Worm (Caenorhabditis elegans) whole organism, young adult: ENCODE data around the gene C30G7.4.

Source experiments
- B0336.3 ChIP-seq: fragments of 200-800 bp; sonication (Bioruptor generic); IDR thresholded peaks from 2 replicates; pipeline ENCODE4 v1.3.6; 2022; ENCODE audit warnings: missing genetic modification characterization, missing compliant biosample characterization
- D2030.7 ChIP-seq: fragments of 200-800 bp; sonication (Bioruptor generic); IDR thresholded peaks from 2 replicates; pipeline ENCODE4 v1.3.6; 2022; ENCODE audit warnings: missing genetic modification reagents, missing genetic modification characterization, missing compliant biosample characterization
- F10E7.11 ChIP-seq: sonication (generic microtip); optimal IDR thresholded peaks from 2 replicates; lab custom pipeline; 2017; ENCODE audit warnings: mild to moderate bottlenecking, missing genetic modification characterization, moderate library complexity, missing compliant biosample characterization
- F33H1.4 ChIP-seq: fragments of 200-800 bp; sonication (Bioruptor generic); IDR thresholded peaks from 2 replicates; pipeline ENCODE4 v1.3.6; 2022; ENCODE audit warnings: missing genetic modification reagents, missing genetic modification characterization, missing compliant biosample characterization
- F39B2.1 ChIP-seq: fragments of 200-800 bp; sonication (Bioruptor generic); IDR thresholded peaks from 2 replicates; pipeline ENCODE4 v1.3.6; 2022; ENCODE audit warnings: missing genetic modification reagents, missing genetic modification characterization, missing compliant biosample characterization
- F52B5.7 ChIP-seq: sonication (generic microtip); optimal IDR thresholded peaks from 2 replicates; lab custom pipeline; 2016; ENCODE audit warnings: mild to moderate bottlenecking, missing genetic modification characterization, missing compliant biosample characterization
- F55B11.4 ChIP-seq: sonication (generic microtip); optimal IDR thresholded peaks from 2 replicates; lab custom pipeline; 2016; ENCODE audit warnings: missing compliant biosample characterization, missing genetic modification characterization, borderline replicate concordance; ENCODE audit not compliant: insufficient read depth
- T26A5.8 ChIP-seq: sonication (generic microtip); optimal IDR thresholded peaks from 2 replicates; lab custom pipeline; 2016; ENCODE audit warnings: missing genetic modification characterization, missing compliant biosample characterization
- Y56A3A.18 ChIP-seq: fragments of 200-800 bp; sonication (Bioruptor generic); IDR thresholded peaks from 2 replicates; pipeline ENCODE4 v1.3.6; 2022; ENCODE audit warnings: missing genetic modification reagents, missing genetic modification characterization, missing compliant biosample characterization
- Y95B8A.8 ChIP-seq: fragments of 200-800 bp; sonication (Bioruptor generic); IDR thresholded peaks from 2 replicates; pipeline ENCODE4 v1.3.6; 2022; ENCODE audit warnings: missing genetic modification reagents, missing genetic modification characterization, missing compliant biosample characterization
- akir-1 ChIP-seq: fragments of 200-800 bp; sonication (Bioruptor generic); optimal IDR thresholded peaks from 2 replicates; lab custom pipeline; 2018; ENCODE audit warnings: mild to moderate bottlenecking, missing genetic modification characterization, moderate library complexity, missing compliant biosample characterization
- ama-1 ChIP-seq, 3 experiments: fragments of 150-350 bp in 1 of 3; sonication (generic microtip) in 2 of 3; optimal IDR thresholded peaks; 2 replicates each; lab custom pipeline; 2014 to 2018; ENCODE audit warnings: missing biosample characterization in 2 of 3, missing genetic modification characterization in 2 of 3, missing genetic modification reagents in 2 of 3
- attf-3 ChIP-seq: fragments of 200-800 bp; sonication (Bioruptor generic); conservative IDR thresholded peaks from 2 replicates; pipeline ENCODE4 v1.3.6; 2022; ENCODE audit warnings: missing genetic modification reagents, missing genetic modification characterization, missing compliant biosample characterization
- ccch-3 ChIP-seq: fragments of 200-800 bp; sonication (Bioruptor generic); optimal IDR thresholded peaks from 2 replicates; lab custom pipeline; 2018; ENCODE audit warnings: mild to moderate bottlenecking, missing genetic modification characterization, missing compliant biosample characterization
- cebp-1 ChIP-seq, 2 experiments: fragments of 200-800 bp in 1 of 2; sonication (Bioruptor generic) in 1 of 2; sonication (generic microtip) in 1 of 2; IDR thresholded peaks in 1 of 2; optimal IDR thresholded peaks in 1 of 2; 2 replicates each; pipeline versions ENCODE4 v1.3.6 to Lab custom; 2017 to 2022; ENCODE audit warnings: missing compliant biosample characterization in 2 of 2, missing genetic modification characterization in 2 of 2, mild to moderate bottlenecking in 1 of 2, missing genetic modification reagents in 1 of 2, moderate library complexity in 1 of 2
- cebp-2 ChIP-seq: fragments of 200-800 bp; sonication (Bioruptor generic); IDR thresholded peaks from 2 replicates; pipeline ENCODE4 v1.3.6; 2022; ENCODE audit warnings: missing genetic modification characterization, missing compliant biosample characterization
- ceh-27 ChIP-seq: fragments of 200-800 bp; sonication (Bioruptor generic); optimal IDR thresholded peaks from 2 replicates; lab custom pipeline; 2018; ENCODE audit warnings: mild to moderate bottlenecking, missing genetic modification characterization, moderate library complexity, missing compliant biosample characterization
- ceh-40 ChIP-seq: fragments of 200-800 bp; sonication (Bioruptor generic); IDR thresholded peaks from 2 replicates; pipeline ENCODE4 v1.3.6; 2022; ENCODE audit warnings: missing genetic modification characterization, missing compliant biosample characterization
- ceh-58 ChIP-seq: fragments of 200-800 bp; sonication (Bioruptor generic); IDR thresholded peaks from 2 replicates; pipeline ENCODE4 v1.3.6; 2022; ENCODE audit warnings: missing genetic modification characterization, missing compliant biosample characterization
- ceh-91 ChIP-seq: fragments of 200-800 bp; sonication (Bioruptor generic); IDR thresholded peaks from 2 replicates; pipeline ENCODE4 v1.3.6; 2022; ENCODE audit warnings: missing genetic modification reagents, missing genetic modification characterization, missing compliant biosample characterization
- die-1 ChIP-seq: sonication (generic microtip); optimal IDR thresholded peaks from 2 replicates; lab custom pipeline; 2016; ENCODE audit warnings: missing genotype, mild to moderate bottlenecking, missing genetic modification characterization, missing compliant biosample characterization
- dpl-1 ChIP-seq: fragments of 150-350 bp; optimal IDR thresholded peaks from 2 replicates; lab custom pipeline; 2014; ENCODE audit warnings: missing biosample characterization, missing genetic modification reagents, missing genetic modification characterization
- egrh-3 ChIP-seq: fragments of 200-800 bp; sonication (Bioruptor generic); IDR thresholded peaks from 2 replicates; pipeline ENCODE4 v1.3.6; 2022; ENCODE audit warnings: missing genetic modification reagents, missing genetic modification characterization, missing compliant biosample characterization
- ekl-4 ChIP-seq: fragments of 200-800 bp; sonication (Bioruptor generic); IDR thresholded peaks from 2 replicates; pipeline ENCODE4 v1.3.6; 2022; ENCODE audit warnings: missing genetic modification reagents, missing genetic modification characterization, missing compliant biosample characterization
- him-1 ChIP-seq: sonication (generic microtip); optimal IDR thresholded peaks from 2 replicates; lab custom pipeline; 2016; ENCODE audit warnings: missing genotype, missing genetic modification reagents, missing genetic modification characterization, missing compliant biosample characterization
- hmg-20 ChIP-seq: fragments of 200-800 bp; sonication (Bioruptor generic); IDR thresholded peaks from 2 replicates; pipeline ENCODE4 v1.3.6; 2022; ENCODE audit warnings: missing genetic modification reagents, missing genetic modification characterization, missing compliant biosample characterization
- hrde-1 ChIP-seq: sonication (generic microtip); optimal IDR thresholded peaks from 2 replicates; lab custom pipeline; 2016; ENCODE audit warnings: missing genetic modification characterization, mild to moderate bottlenecking, missing compliant biosample characterization, moderate library complexity, missing genotype, missing genetic modification reagents, borderline replicate concordance
- hsf-1 ChIP-seq: fragments of 200-800 bp; sonication (Bioruptor generic); IDR thresholded peaks from 2 replicates; pipeline ENCODE4 v1.3.6; 2022; ENCODE audit warnings: missing genetic modification reagents, missing genetic modification characterization, missing compliant biosample characterization
- let-526 ChIP-seq: fragments of 200-800 bp; sonication (Bioruptor generic); IDR thresholded peaks from 2 replicates; pipeline ENCODE4 v1.3.6; 2022; ENCODE audit warnings: missing genetic modification reagents, missing genetic modification characterization, missing compliant biosample characterization
- let-607 ChIP-seq, 2 experiments: fragments of 200-800 bp in 1 of 2; sonication (Bioruptor generic) in 1 of 2; sonication (generic microtip) in 1 of 2; optimal IDR thresholded peaks; 2 replicates each; lab custom pipeline; 2016 to 2018; ENCODE audit warnings: mild to moderate bottlenecking in 2 of 2, missing compliant biosample characterization in 2 of 2, missing genetic modification characterization in 2 of 2, moderate library complexity in 2 of 2, missing genotype in 1 of 2
- lin-26 ChIP-seq: fragments of 200-800 bp; sonication (Bioruptor generic); IDR thresholded peaks from 2 replicates; pipeline ENCODE4 v1.3.6; 2022; ENCODE audit warnings: missing genetic modification reagents, missing genetic modification characterization, missing compliant biosample characterization
- lin-35 ChIP-seq, 3 experiments: fragments of 150-350 bp in 2 of 3; sonication (generic microtip) in 1 of 3; optimal IDR thresholded peaks; 2 replicates each; lab custom pipeline; 2014 to 2018; ENCODE audit warnings: missing biosample characterization in 3 of 3, missing genetic modification characterization in 3 of 3, missing genetic modification reagents in 3 of 3
- lir-1 ChIP-seq: fragments of 200-800 bp; sonication (Bioruptor generic); conservative IDR thresholded peaks from 2 replicates; pipeline ENCODE4 v1.3.6; 2022; ENCODE audit warnings: missing genetic modification reagents, missing genetic modification characterization, missing compliant biosample characterization
- lsy-27 ChIP-seq: sonication (generic microtip); optimal IDR thresholded peaks from 2 replicates; lab custom pipeline; 2017; ENCODE audit warnings: missing genetic modification characterization, mild to moderate bottlenecking, missing compliant biosample characterization, antibody characterized with exemption, missing genotype, borderline replicate concordance; ENCODE audit not compliant: insufficient read depth
- mxl-1 ChIP-seq: sonication (generic microtip); optimal IDR thresholded peaks from 2 replicates; lab custom pipeline; 2016; ENCODE audit warnings: missing genetic modification characterization, missing compliant biosample characterization
- nfya-1 ChIP-seq: sonication (generic microtip); optimal IDR thresholded peaks from 2 replicates; lab custom pipeline; 2017; ENCODE audit warnings: antibody characterized with exemption, missing compliant biosample characterization, missing genetic modification characterization, borderline replicate concordance; ENCODE audit not compliant: insufficient read depth
- nfyb-1 ChIP-seq: fragments of 200-800 bp; sonication (Bioruptor generic); IDR thresholded peaks from 2 replicates; pipeline ENCODE4 v1.3.6; 2022; ENCODE audit warnings: missing genetic modification reagents, missing genetic modification characterization, missing compliant biosample characterization
- nhr-179 ChIP-seq: sonication (generic microtip); optimal IDR thresholded peaks from 2 replicates; lab custom pipeline; 2016; ENCODE audit warnings: mild to moderate bottlenecking, missing genetic modification characterization, missing compliant biosample characterization
- rec-8 ChIP-seq, 2 experiments: sonication (generic microtip); optimal IDR thresholded peaks; 2 replicates each; lab custom pipeline; 2016; ENCODE audit warnings: mild to moderate bottlenecking in 2 of 2, missing genetic modification characterization in 2 of 2, missing genetic modification reagents in 2 of 2, missing genotype in 2 of 2, missing biosample characterization in 1 of 2, missing compliant biosample characterization in 1 of 2, moderate library complexity in 1 of 2
- rpc-1 ChIP-seq, 2 experiments: fragments of 150-350 bp in 1 of 2; sonication (generic microtip) in 1 of 2; optimal IDR thresholded peaks; 2 replicates each; lab custom pipeline; 2014 to 2018; ENCODE audit warnings: missing biosample characterization in 1 of 2, missing genetic modification characterization in 1 of 2, missing genetic modification reagents in 1 of 2, missing genotype in 1 of 2
- sdz-38 ChIP-seq: sonication (generic microtip); optimal IDR thresholded peaks from 2 replicates; lab custom pipeline; 2016; ENCODE audit warnings: missing genotype, missing genetic modification characterization, missing compliant biosample characterization
- snpc-4 ChIP-seq, 5 experiments: fragments of 150-350 bp in 1 of 5; sonication (generic microtip) in 4 of 5; optimal IDR thresholded peaks; 2 replicates each; lab custom pipeline; 2014 to 2018; ENCODE audit warnings: missing genetic modification characterization in 5 of 5, missing biosample characterization in 3 of 5, antibody characterized with exemption in 2 of 5, mild to moderate bottlenecking in 2 of 5, missing compliant biosample characterization in 2 of 5, missing genotype in 2 of 5, moderate library complexity in 2 of 5, missing genetic modification reagents in 1 of 5
- xnd-1 ChIP-seq: sonication (generic microtip); optimal IDR thresholded peaks from 2 replicates; lab custom pipeline; 2016; ENCODE audit warnings: missing genotype, missing genetic modification reagents, missing genetic modification characterization, missing compliant biosample characterization
- zim-3 ChIP-seq: sonication (generic microtip); optimal IDR thresholded peaks from 2 replicates; lab custom pipeline; 2017; ENCODE audit warnings: mild to moderate bottlenecking, missing genetic modification characterization, moderate library complexity, missing compliant biosample characterization
- ztf-26 ChIP-seq: sonication (generic microtip); optimal IDR thresholded peaks from 2 replicates; lab custom pipeline; 2017; ENCODE audit warnings: missing genetic modification characterization, missing compliant biosample characterization
- ztf-28 ChIP-seq: fragments of 200-800 bp; sonication (Bioruptor generic); IDR thresholded peaks from 2 replicates; pipeline ENCODE4 v1.3.6; 2022; ENCODE audit warnings: missing genetic modification reagents, missing genetic modification characterization, missing compliant biosample characterization

Gene C30G7.4

ce11 chrV:14991489-14991888, 44.6 kb upstream of the C30G7.4 start (continued):
- TF ChIP-seq zim-3 (tag; lab: Kevin White, UChicago) (no peak), hrde-1 (tag; lab: Kevin White, UChicago) (peak; percentile 89), xnd-1 (tag; lab: Kevin White, UChicago) (peak; percentile 21), F39B2.1 (GFP tag; lab: Robert Waterston, UW) (0 out of 2 replicates have a peak, but pooled peaks have one; percentile 43), snpc-4 (GFP tag; optimal IDR thresholded peaks at IDR 0.05; lab: Kevin White, UChicago) (no peak), snpc-4 (tag; optimal IDR thresholded peaks at IDR 0.05; lab: Kevin White, UChicago) (no peak), akir-1 (no peak), F52B5.7 (tag; lab: Kevin White, UChicago) (no peak), F10E7.11 (tag; lab: Kevin White, UChicago) (no peak), sdz-38 (tag; lab: Kevin White, UChicago) (no peak), hmg-20 (no peak), attf-3 (GFP tag; lab: Robert Waterston, UW) (no peak), egrh-3 (GFP tag; lab: Robert Waterston, UW) (no peak), ceh-58 (GFP tag; lab: Robert Waterston, UW) (no peak), Y95B8A.8 (GFP tag; lab: Robert Waterston, UW) (peak; percentile 91), rec-8 (tag; optimal IDR thresholded peaks at IDR 0.05; lab: Kevin White, UChicago) (no peak), ceh-27 (GFP tag; lab: Kevin White, UChicago) (no peak), F33H1.4 (0 out of 2 replicates have a peak, but pooled peaks have one; percentile 23), T26A5.8 (tag; lab: Kevin White, UChicago) (no peak), ekl-4 (GFP tag; lab: Robert Waterston, UW) (peak; percentile 72), nfya-1 (no peak), mxl-1 (tag; lab: Kevin White, UChicago) (no peak), ama-1 (optimal IDR thresholded peaks at IDR 0.05; lab: Kevin White, UChicago) (no peak), ama-1 (GFP tag; optimal IDR thresholded peaks at IDR 0.05; lab: Kevin White, UChicago) (peak in 1 of 2 experiments; percentile 49), him-1 (tag; lab: Kevin White, UChicago) (no peak), cebp-2 (no peak), ccch-3 (GFP tag; lab: Kevin White, UChicago) (no peak), ztf-28 (GFP tag; lab: Robert Waterston, UW) (no peak), nhr-179 (tag; lab: Kevin White, UChicago) (no peak), ceh-91 (no peak), rpc-1 (optimal IDR thresholded peaks at IDR 0.05; lab: Kevin White, UChicago) (no peak), rpc-1 (tag; optimal IDR thresholded peaks at IDR 0.05; lab: Kevin White, UChicago) (no peak), cebp-1 (GFP tag; IDR thresholded peaks at IDR 0.05; lab: Robert Waterston, UW) (no peak), cebp-1 (tag; optimal IDR thresholded peaks at IDR 0.05; lab: Kevin White, UChicago) (peak; percentile 21), die-1 (tag; lab: Kevin White, UChicago) (peak; percentile 50), lin-35 (GFP tag; optimal IDR thresholded peaks at IDR 0.05; lab: Kevin White, UChicago) (no peak), let-526 (GFP tag; lab: Robert Waterston, UW) (no peak), ztf-26 (no peak), Y56A3A.18 (GFP tag; lab: Robert Waterston, UW) (no peak), lin-26 (GFP tag; lab: Robert Waterston, UW) (no peak; the same call in 1 of the 2 replicates), let-607 (tag; optimal IDR thresholded peaks at IDR 0.05; lab: Kevin White, UChicago) (no peak), nfyb-1 (no peak), dpl-1 (GFP tag; lab: Kevin White, UChicago) (no peak), lir-1 (no peak), ceh-40 (GFP tag; lab: Robert Waterston, UW) (0 out of 2 replicates have a peak, but pooled peaks have one; percentile 41), hsf-1 (peak; percentile 79), F55B11.4 (tag; lab: Kevin White, UChicago) (no peak), lsy-27 (tag; lab: Kevin White, UChicago) (no peak), B0336.3 (GFP tag; lab: Robert Waterston, UW) (peak; percentile 84), D2030.7 (GFP tag; lab: Robert Waterston, UW) (peak; percentile 42)
